Worm (Caenorhabditis elegans) whole organism, L1 larva: ENCODE results near the gene B0034.2.

Experiments
- ceh-82 ChIP-seq, 3 experiments: fragments of 150-350 bp in 1 of 3; sonication (generic microtip) in 2 of 3; optimal IDR thresholded peaks; 2 replicates each; lab custom pipeline; 2014 to 2017; ENCODE audit warnings: missing biosample characterization in 3 of 3, missing genetic modification characterization in 3 of 3
- dpl-1 ChIP-seq, 3 experiments: fragments of 150-350 bp in 2 of 3; sonication (generic microtip) in 1 of 3; optimal IDR thresholded peaks; 2 replicates each; lab custom pipeline; 2014 to 2017; ENCODE audit warnings: missing biosample characterization in 3 of 3, missing genetic modification characterization in 3 of 3, missing genetic modification reagents in 3 of 3
- egl-13 ChIP-seq: sonication (generic microtip); optimal IDR thresholded peaks from 2 replicates; lab custom pipeline; 2016; ENCODE audit warnings: missing genotype, missing genetic modification reagents, missing genetic modification characterization, missing compliant biosample characterization
- nhr-11 ChIP-seq: fragments of 150-350 bp; optimal IDR thresholded peaks from 2 replicates; lab custom pipeline; 2014; ENCODE audit warnings: missing biosample characterization, missing genetic modification characterization
- snpc-4 ChIP-seq: fragments of 150-350 bp; optimal IDR thresholded peaks from 2 replicates; lab custom pipeline; 2014; ENCODE audit warnings: missing biosample characterization, missing genetic modification characterization

- TF ChIP-seq snpc-4 (tag; lab: Kevin White, UChicago) (no peak), dpl-1 (GFP tag; optimal IDR thresholded peaks at IDR 0.05; lab: Kevin White, UChicago) (no peak), egl-13 (tag; lab: Kevin White, UChicago) (peak; percentile 22), ceh-82 (tag; optimal IDR thresholded peaks at IDR 0.05; lab: Kevin White, UChicago) (no peak), nhr-11 (no peak)
Measured at ce11 chrII:5951745-5952144, 7.6 kb upstream of the B0034.2 start.
